Worm (Caenorhabditis elegans) whole organism, L4/young adult: Measurements from ENCODE around the gene stg-1.

ENCODE experiments used
- W03F9.2 ChIP-seq: fragments of 150-350 bp; optimal IDR thresholded peaks from 2 replicates; lab custom pipeline; 2014; ENCODE audit warnings: missing biosample characterization, missing genetic modification characterization
- dao-5 ChIP-seq: sonication (generic microtip); optimal IDR thresholded peaks from 2 replicates; lab custom pipeline; 2016; ENCODE audit warnings: missing genotype, missing genetic modification characterization, moderate library complexity, missing compliant biosample characterization
- him-1 ChIP-seq: sonication (generic microtip); optimal IDR thresholded peaks from 2 replicates; lab custom pipeline; 2016; ENCODE audit warnings: missing genotype, missing genetic modification reagents, missing genetic modification characterization, missing compliant biosample characterization

ce11 chrII:10065472-10065871 is 5.0 kb upstream of the stg-1 start:
- no peak for TF ChIP-seq him-1
- no peak for TF ChIP-seq W03F9.2 (tag; lab: Kevin White, UChicago)
- TF ChIP-seq dao-5 (tag; lab: Kevin White, UChicago) = no peak
